Fruit fly (Drosophila melanogaster): Measurements from ENCODE around the gene Tmtc1.

Tmtc1 gene

DNA sequence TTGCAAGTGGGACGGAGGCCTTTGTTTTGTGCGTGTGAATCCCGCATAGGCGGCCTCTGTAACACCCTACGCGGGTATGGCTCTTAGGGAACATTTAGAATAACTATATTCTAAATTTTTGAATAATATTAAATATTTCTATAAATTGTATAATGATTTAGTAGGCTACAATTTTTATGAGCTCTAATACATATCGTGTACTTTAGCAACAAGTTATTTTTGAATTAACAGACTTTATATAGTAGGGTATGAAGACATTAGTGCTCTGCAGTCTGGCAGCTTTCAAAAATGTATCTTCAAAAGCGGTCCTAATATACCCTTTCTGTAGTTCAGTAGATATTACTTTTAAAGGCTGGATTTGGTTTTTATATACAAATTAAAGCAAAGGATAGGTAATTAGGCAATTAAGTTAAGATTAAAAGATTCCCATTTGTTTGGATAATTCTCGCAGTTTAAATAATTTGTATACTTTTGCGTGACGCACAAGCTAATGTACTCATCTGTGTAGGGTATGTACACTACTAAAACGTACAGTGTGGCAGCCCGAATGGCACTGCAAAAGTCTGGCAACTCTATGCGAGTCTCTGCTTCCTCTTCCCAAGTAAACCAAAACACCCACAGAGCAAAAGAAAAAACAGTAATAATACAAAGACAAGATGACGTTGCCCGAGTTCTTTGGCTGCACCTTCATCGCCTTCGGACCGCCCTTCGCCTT lies 88.3 kb downstream of the Tmtc1 start, which contains the start of the genes Snx21 and aph-1 (continued):
- TF ChIP-seq zfh1 (GFP tag; IDR thresholded peaks at IDR 0.05): peak; percentile 86
- peak; percentile 92 for TF ChIP-seq Sox102F (GFP tag; optimal IDR thresholded peaks at IDR 0.05)
- peak; percentile 82 for TF ChIP-seq CG34376 (GFP tag; optimal IDR thresholded peaks at IDR 0.05)
- TF ChIP-seq CG8924 (tag; optimal IDR thresholded peaks at IDR 0.05): peak; percentile 94
- TF ChIP-seq CG2889 (GFP tag; IDR thresholded peaks at IDR 0.05): peak; percentile 76
- peak; percentile 95 for TF ChIP-seq CG12659 (GFP tag; optimal IDR thresholded peaks at IDR 0.05)
- TF ChIP-seq CG9437 (GFP tag; optimal IDR thresholded peaks at IDR 0.05): peak; percentile 89
- TF ChIP-seq MTF-1 (GFP tag; optimal IDR thresholded peaks at IDR 0.05; ENCODE audit: borderline replicate concordance): peak; percentile 50
- peak; percentile 81 for TF ChIP-seq HmgD (GFP tag; optimal IDR thresholded peaks at IDR 0.05)
- TF ChIP-seq kni (GFP tag; optimal IDR thresholded peaks at IDR 0.05): peak; percentile 70
- TF ChIP-seq CG33557 (GFP tag; optimal IDR thresholded peaks at IDR 0.05): peak; percentile 88
- TF ChIP-seq gro (GFP tag; optimal IDR thresholded peaks at IDR 0.05): peak; percentile 78
- no peak for TF ChIP-seq CkIIα-i1 (GFP tag; IDR thresholded peaks at IDR 0.05)
- no peak for TF ChIP-seq CG2129 (GFP tag; IDR thresholded peaks at IDR 0.05; ENCODE audit: partially characterized antibody)
- peak; percentile 90 for TF ChIP-seq corto (GFP tag; optimal IDR thresholded peaks at IDR 0.05)
- peak; percentile 89 for TF ChIP-seq stc (GFP tag; IDR thresholded peaks at IDR 0.05)
- TF ChIP-seq CG6683 (GFP tag; optimal IDR thresholded peaks at IDR 0.05): peak; percentile 84
- TF ChIP-seq dan (GFP tag; IDR thresholded peaks at IDR 0.05): peak; percentile 72; the same call in 1 of the 2 replicates
- peak; percentile 82 for TF ChIP-seq CG8359 (GFP tag; optimal IDR thresholded peaks at IDR 0.05; ENCODE audit: borderline replicate concordance)
- peak; percentile 60 for TF ChIP-seq btn (GFP tag; optimal IDR thresholded peaks at IDR 0.05)
- TF ChIP-seq lmd (GFP tag; IDR thresholded peaks at IDR 0.05): peak; percentile 91
- no peak for TF ChIP-seq CG17568 (GFP tag; optimal IDR thresholded peaks at IDR 0.05)
- TF ChIP-seq Dll (GFP tag; IDR thresholded peaks at IDR 0.05; ENCODE audit: partially characterized antibody): no peak
- peak; percentile 38 for TF ChIP-seq Dref (GFP tag; IDR thresholded peaks at IDR 0.05)
- no peak for TF ChIP-seq sima (GFP tag; optimal IDR thresholded peaks at IDR 0.05)
- TF ChIP-seq gcm (GFP tag; optimal IDR thresholded peaks at IDR 0.05): peak; percentile 91
- peak; percentile 79 for TF ChIP-seq Mad (GFP tag; optimal IDR thresholded peaks at IDR 0.05)
- TF ChIP-seq scrt (GFP tag; optimal IDR thresholded peaks at IDR 0.05): peak; percentile 90
- TF ChIP-seq CG15696 (tag; optimal IDR thresholded peaks at IDR 0.05): peak; percentile 91
- TF ChIP-seq Optix (GFP tag; IDR thresholded peaks at IDR 0.05): peak; percentile 78; the same call in 2 of the 3 replicates
- peak; percentile 95 for TF ChIP-seq nmo (GFP tag; optimal IDR thresholded peaks at IDR 0.05)
- TF ChIP-seq CG14050 (GFP tag; IDR thresholded peaks at IDR 0.05): peak; percentile 77
- peak; percentile 93 for TF ChIP-seq CG17829 (tag; optimal IDR thresholded peaks at IDR 0.05)
- TF ChIP-seq ftz-f1 (GFP tag; optimal IDR thresholded peaks at IDR 0.05): peak; percentile 34
- peak; percentile 74 for TF ChIP-seq CG5180 (GFP tag; optimal IDR thresholded peaks at IDR 0.05)
- peak; percentile 85 for TF ChIP-seq Atf-2 (GFP tag; optimal IDR thresholded peaks at IDR 0.05)
- peak; percentile 88 for TF ChIP-seq Blimp-1 (GFP tag; optimal IDR thresholded peaks at IDR 0.05)
- TF ChIP-seq CoRest (tag; optimal IDR thresholded peaks at IDR 0.05): peak; percentile 95
- TF ChIP-seq danr (GFP tag; IDR thresholded peaks at IDR 0.05): peak; percentile 83
- peak; percentile 59 for TF ChIP-seq CG3838 (GFP tag; optimal IDR thresholded peaks at IDR 0.05)
- TF ChIP-seq luna (GFP tag; optimal IDR thresholded peaks at IDR 0.05): peak; percentile 76
- TF ChIP-seq fd96Cb (tag; optimal IDR thresholded peaks at IDR 0.05): peak; percentile 90
- TF ChIP-seq Kr (GFP tag; optimal IDR thresholded peaks at IDR 0.05): no peak
- peak; percentile 70 for TF ChIP-seq CG2116 (GFP tag; optimal IDR thresholded peaks at IDR 0.05)
- peak; percentile 67 for TF ChIP-seq Sry-δ (GFP tag; optimal IDR thresholded peaks at IDR 0.05)
- peak; percentile 91 for TF ChIP-seq CG8944 (GFP tag; optimal IDR thresholded peaks at IDR 0.05)
- peak; percentile 80 for TF ChIP-seq repo (GFP tag; optimal IDR thresholded peaks at IDR 0.05)
- TF ChIP-seq H15 (GFP tag; IDR thresholded peaks at IDR 0.05): peak; percentile 57
